Fruit fly (Drosophila melanogaster): ENCODE data around the gene AP-1gamma.

AP-1gamma gene

dm6 chrX:9078263-9078662 is 30.2 kb upstream of the AP-1gamma start, which contains the start of gene CG44325 (continued):
- TF ChIP-seq dan (GFP tag; IDR thresholded peaks at IDR 0.05) = no peak
- no peak for TF ChIP-seq Usf (GFP tag; optimal IDR thresholded peaks at IDR 0.05)
- peak; percentile 46; the same call in 1 of the 2 replicates for TF ChIP-seq Bgb (GFP tag; IDR thresholded peaks at IDR 0.05; ENCODE audit: partially characterized antibody)
- TF ChIP-seq tup (GFP tag; optimal IDR thresholded peaks at IDR 0.05) = no peak
- 0 out of 2 replicates have a peak, but pooled peaks have one; percentile 7 for TF ChIP-seq E2f2 (GFP tag; IDR thresholded peaks at IDR 0.05)
- TF ChIP-seq Blimp-1 (GFP tag; optimal IDR thresholded peaks at IDR 0.05) = peak; percentile 97
- 0 out of 2 replicates have a peak, but pooled peaks have one; percentile 15 for TF ChIP-seq CG9932 (GFP tag; IDR thresholded peaks at IDR 0.05)
- TF ChIP-seq CrebB (tag; optimal IDR thresholded peaks at IDR 0.05) = peak; percentile 11
- TF ChIP-seq lab (GFP tag; optimal IDR thresholded peaks at IDR 0.05) = peak; percentile 60
- peak; percentile 25 for TF ChIP-seq Vsx1 (GFP tag; optimal IDR thresholded peaks at IDR 0.05)
- 0 out of 2 replicates have a peak, but pooled peaks have one; percentile 21 for TF ChIP-seq sna (GFP tag; IDR thresholded peaks at IDR 0.05; ENCODE audit: partially characterized antibody)
- peak; percentile 29 for TF ChIP-seq caup (GFP tag; optimal IDR thresholded peaks at IDR 0.05; ENCODE audit: severe bottlenecking)
- TF ChIP-seq CG15601 (tag; optimal IDR thresholded peaks at IDR 0.05) = peak; percentile 11
- peak; percentile 31 for TF ChIP-seq CG34376 (GFP tag; optimal IDR thresholded peaks at IDR 0.05)
- TF ChIP-seq toy (GFP tag; IDR thresholded peaks at IDR 0.05) = no peak
- TF ChIP-seq Rfx (GFP tag; IDR thresholded peaks at IDR 0.05) = peak; percentile 41; the same call in 1 of the 2 replicates
- TF ChIP-seq MTF-1 (GFP tag; optimal IDR thresholded peaks at IDR 0.05; ENCODE audit: borderline replicate concordance) = peak; percentile 32
- peak; percentile 57; the same call in 2 of the 4 replicates for TF ChIP-seq chinmo (GFP tag; IDR thresholded peaks at IDR 0.05; ENCODE audit: partially characterized antibody)
- peak; percentile 57; the same call in 2 of the 3 replicates for TF ChIP-seq ci (GFP tag; IDR thresholded peaks at IDR 0.05)

DNA sequence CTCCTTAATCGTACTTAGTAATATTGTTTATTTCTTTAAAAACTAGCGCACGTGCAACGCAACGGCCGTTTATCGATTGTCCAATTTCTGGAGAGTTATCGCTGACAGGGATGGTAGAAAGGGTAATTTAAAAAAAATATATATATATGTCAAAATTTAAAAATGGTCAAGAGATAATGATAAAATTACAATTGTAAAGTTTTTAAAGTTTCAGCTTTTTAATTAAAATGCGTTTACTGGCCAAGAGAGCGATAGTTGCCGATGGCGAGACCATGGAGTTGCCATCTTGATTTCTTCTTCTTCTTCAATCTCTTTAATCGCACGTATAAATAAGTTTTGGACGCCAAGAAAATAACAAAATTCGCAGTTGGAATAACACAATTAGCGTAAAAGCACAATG is 27.5 kb upstream of the AP-1gamma start, which contains the start of the genes CG7246 and HP1b:
CG7246 (minus strand) TSS at position 96 of the 400 bp plus-strand sequence.
HP1b (plus strand) TSS at position 102 of the 400 bp plus-strand sequence.
- TF ChIP-seq Pdp1 (GFP tag; optimal IDR thresholded peaks at IDR 0.05) (peak; percentile 55 to 56), hb (GFP tag; IDR thresholded peaks at IDR 0.05; ENCODE audit: partially characterized antibody) (0 out of 3 replicates have a peak, but pooled peaks have one; percentile 57), ind (GFP tag; optimal IDR thresholded peaks at IDR 0.05) (peak; percentile 64), Dll (GFP tag; IDR thresholded peaks at IDR 0.05; ENCODE audit: partially characterized antibody) (peak; percentile 85), grn (GFP tag; optimal IDR thresholded peaks at IDR 0.05) (no peak), sens-2 (GFP tag; IDR thresholded peaks at IDR 0.05) (peak; percentile 61; the same call in 1 of the 2 replicates), Optix (GFP tag; IDR thresholded peaks at IDR 0.05) (peak; percentile 79), CG12071 (GFP tag; optimal IDR thresholded peaks at IDR 0.05) (no peak), al (GFP tag; IDR thresholded peaks at IDR 0.05) (peak; percentile 51), CG4730 (GFP tag; IDR thresholded peaks at IDR 0.05) (peak; percentile 71), Sry-β (GFP tag; optimal IDR thresholded peaks at IDR 0.05) (peak; percentile 67), CG7357 (GFP tag; IDR thresholded peaks at IDR 0.05) (peak; percentile 11; the same call in 1 of the 3 replicates), CG1602 (GFP tag; optimal IDR thresholded peaks at IDR 0.05) (peak; percentile 45), CG3065 (GFP tag; optimal IDR thresholded peaks at IDR 0.05) (no peak), CG14710 (tag; optimal IDR thresholded peaks at IDR 0.05) (peak; percentile 75), CG4854 (GFP tag; optimal IDR thresholded peaks at IDR 0.05) (peak; percentile 38), CG12236 (GFP tag; optimal IDR thresholded peaks at IDR 0.05) (no peak), CG7556 (GFP tag; optimal IDR thresholded peaks at IDR 0.05) (peak; percentile 44), Hr39 (optimal IDR thresholded peaks at IDR 0.05) (no peak), D19B (GFP tag; optimal IDR thresholded peaks at IDR 0.05) (peak; percentile 26), ranshi (GFP tag; IDR thresholded peaks at IDR 0.05) (peak; percentile 65; the same call in 1 of the 2 replicates), C15 (GFP tag; IDR thresholded peaks at IDR 0.05) (peak; percentile 76; the same call in 2 of the 3 replicates), Dek (tag; optimal IDR thresholded peaks at IDR 0.05) (peak; percentile 64), Nf-YC (tag; optimal IDR thresholded peaks at IDR 0.05) (peak; percentile 64), Sry-δ (GFP tag; optimal IDR thresholded peaks at IDR 0.05) (peak; percentile 77), CG13424 (tag; optimal IDR thresholded peaks at IDR 0.05) (peak; percentile 72), CG30020 (tag; optimal IDR thresholded peaks at IDR 0.05) (peak; percentile 67), mam (GFP tag; optimal IDR thresholded peaks at IDR 0.05) (peak; percentile 59), p53 (GFP tag; optimal IDR thresholded peaks at IDR 0.05) (no peak), wor (GFP tag; IDR thresholded peaks at IDR 0.05) (peak; percentile 36; the same call in 1 of the 2 replicates)
